Worm (Caenorhabditis elegans): Measurements from ENCODE around the gene ZK370.4.

- no peak for TF ChIP-seq ZK546.5 (tag; optimal IDR thresholded peaks at IDR 0.05)
- TF ChIP-seq pha-4 (tag; optimal IDR thresholded peaks at IDR 0.05) = no peak
- TF ChIP-seq daf-12 (tag; optimal IDR thresholded peaks at IDR 0.05) = no peak
- no peak for TF ChIP-seq unc-39 (tag; optimal IDR thresholded peaks at IDR 0.05)
- no peak for TF ChIP-seq ceh-28 (tag; optimal IDR thresholded peaks at IDR 0.05)
- no peak for TF ChIP-seq nhr-23 (tag; optimal IDR thresholded peaks at IDR 0.05)
- TF ChIP-seq ztf-11 (tag; optimal IDR thresholded peaks at IDR 0.05) = no peak
- no peak for TF ChIP-seq pqm-1 (tag; optimal IDR thresholded peaks at IDR 0.05)
- no peak for TF ChIP-seq R02D3.7 (tag; optimal IDR thresholded peaks at IDR 0.05)
Observed at ce11 chrIII:8763111-8763510, 31.9 kb upstream of the ZK370.4 start.

Data from whole organism, L3 larva.